1 fruit fly cellular context compared by ENCODE assay signal in the genomic region with DNA sequence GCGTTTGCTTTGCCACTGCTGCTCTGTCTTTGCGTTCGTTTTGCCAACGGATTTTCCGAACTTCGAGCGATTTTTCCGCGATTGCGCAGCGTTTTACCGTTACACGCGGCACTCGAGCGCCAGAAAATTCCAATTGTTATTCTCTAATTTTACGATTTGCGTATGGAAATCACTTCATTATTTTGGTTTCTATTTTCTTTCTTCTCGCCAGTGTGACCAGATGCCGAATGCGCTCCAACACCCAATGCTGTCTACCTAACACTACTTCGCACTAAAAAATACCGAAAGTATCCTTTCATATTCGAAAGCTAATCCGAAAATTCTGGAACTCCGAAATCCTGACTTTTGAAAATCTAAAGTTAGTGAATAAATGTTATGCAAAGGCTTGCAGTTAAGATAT.
TF ChIP-seq lines count a peak whose summit lies in the region.

A gene (minus strand): TSS at position 236 of the 400 bp plus-strand sequence.

TF ChIP-seq in whole organism, embryonic, 481 proteins besides CTCF, POLR2A, EP300 and RAD21 (continued from another document and continues in another):
- TF ChIP-seq CG17568 (GFP tag; optimal IDR thresholded peaks at IDR 0.05; lab: Kevin White, UChicago) (no peak), jumu (GFP tag; optimal IDR thresholded peaks at IDR 0.05; lab: Kevin White, UChicago) (no peak), Doc3 (GFP tag; IDR thresholded peaks at IDR 0.05; lab: Robert Waterston, UW; ENCODE audit: partially characterized antibody) (0 out of 3 replicates have a peak, but pooled peaks have one; percentile 13), tx (GFP tag; optimal IDR thresholded peaks at IDR 0.05; lab: Kevin White, UChicago) (no peak), CG18619 (GFP tag; optimal IDR thresholded peaks at IDR 0.05; lab: Kevin White, UChicago) (no peak), Vsx1 (GFP tag; optimal IDR thresholded peaks at IDR 0.05; lab: Kevin White, UChicago) (no peak), CG31224 (GFP tag; IDR thresholded peaks at IDR 0.05; lab: Robert Waterston, UW) (no peak), Xrp1 (GFP tag; IDR thresholded peaks at IDR 0.05; lab: Robert Waterston, UW) (no peak), Atf-2 (GFP tag; optimal IDR thresholded peaks at IDR 0.05; lab: Kevin White, UChicago) (no peak), CG6654 (GFP tag; optimal IDR thresholded peaks at IDR 0.05; lab: Kevin White, UChicago) (no peak), Sox100B (GFP tag; optimal IDR thresholded peaks at IDR 0.05; lab: Kevin White, UChicago) (no peak), Ets97D (GFP tag; optimal IDR thresholded peaks at IDR 0.05; lab: Kevin White, UChicago) (peak; percentile 27), CG17186 (GFP tag; optimal IDR thresholded peaks at IDR 0.05; lab: Kevin White, UChicago) (no peak), CG12236 (GFP tag; optimal IDR thresholded peaks at IDR 0.05; lab: Kevin White, UChicago) (no peak), CG3163 (GFP tag; optimal IDR thresholded peaks at IDR 0.05; lab: Kevin White, UChicago) (no peak), pum (GFP tag; optimal IDR thresholded peaks at IDR 0.05; lab: Kevin White, UChicago) (no peak), sr (GFP tag; IDR thresholded peaks at IDR 0.05; lab: Robert Waterston, UW) (no peak), CG8281 (tag; optimal IDR thresholded peaks at IDR 0.05; lab: Kevin White, UChicago) (no peak), al (GFP tag; IDR thresholded peaks at IDR 0.05; lab: Robert Waterston, UW) (no peak), CG18476 (GFP tag; optimal IDR thresholded peaks at IDR 0.05; lab: Kevin White, UChicago) (no peak), psq (GFP tag; optimal IDR thresholded peaks at IDR 0.05; lab: Kevin White, UChicago) (no peak), btn (GFP tag; optimal IDR thresholded peaks at IDR 0.05; lab: Kevin White, UChicago) (no peak), Elba2 (GFP tag; optimal IDR thresholded peaks at IDR 0.05; lab: Kevin White, UChicago) (peak; percentile 82), Nf-YA (GFP tag; IDR thresholded peaks at IDR 0.05; lab: Robert Waterston, UW) (no peak), dimm (GFP tag; IDR thresholded peaks at IDR 0.05; lab: Robert Waterston, UW) (no peak), lab (GFP tag; optimal IDR thresholded peaks at IDR 0.05; lab: Kevin White, UChicago) (no peak), stwl (tag; optimal IDR thresholded peaks at IDR 0.05; lab: Kevin White, UChicago) (peak; percentile 90), stc (GFP tag; IDR thresholded peaks at IDR 0.05; lab: Robert Waterston, UW) (no peak), gfzf (GFP tag; optimal IDR thresholded peaks at IDR 0.05; lab: Kevin White, UChicago) (peak; percentile 96), CG30020 (tag; optimal IDR thresholded peaks at IDR 0.05; lab: Kevin White, UChicago) (peak; percentile 8), chn (GFP tag; optimal IDR thresholded peaks at IDR 0.05; lab: Kevin White, UChicago) (no peak), CG42726 (GFP tag; IDR thresholded peaks at IDR 0.05; lab: Robert Waterston, UW; ENCODE audit: partially characterized antibody) (no peak), CG12071 (GFP tag; optimal IDR thresholded peaks at IDR 0.05; lab: Kevin White, UChicago) (no peak), Hr3 (GFP tag; optimal IDR thresholded peaks at IDR 0.05; lab: Kevin White, UChicago) (no peak), zfh1 (GFP tag; IDR thresholded peaks at IDR 0.05; lab: Robert Waterston, UW) (no peak), CG11723 (GFP tag; optimal IDR thresholded peaks at IDR 0.05; lab: Kevin White, UChicago) (no peak), sna (GFP tag; IDR thresholded peaks at IDR 0.05; lab: Robert Waterston, UW; ENCODE audit: partially characterized antibody) (no peak), CG2202 (tag; optimal IDR thresholded peaks at IDR 0.05; lab: Kevin White, UChicago) (no peak), Abd-B (GFP tag; optimal IDR thresholded peaks at IDR 0.05; lab: Kevin White, UChicago) (no peak), z (GFP tag; IDR thresholded peaks at IDR 0.05; lab: Robert Waterston, UW) (no peak), Med (GFP tag; lab: Kevin White, UChicago) (peak; percentile 21), Mes4 (GFP tag; optimal IDR thresholded peaks at IDR 0.05; lab: Kevin White, UChicago) (no peak), CG1792 (GFP tag; optimal IDR thresholded peaks at IDR 0.05; lab: Kevin White, UChicago) (no peak), Aef1 (GFP tag; IDR thresholded peaks at IDR 0.05; lab: Robert Waterston, UW) (no peak), E2f2 (GFP tag; IDR thresholded peaks at IDR 0.05; lab: Robert Waterston, UW) (peak; percentile 36), Mad (GFP tag; optimal IDR thresholded peaks at IDR 0.05; lab: Kevin White, UChicago) (no peak), Doc2 (GFP tag; IDR thresholded peaks at IDR 0.05; lab: Robert Waterston, UW) (no peak), Oli (tag; optimal IDR thresholded peaks at IDR 0.05; lab: Kevin White, UChicago) (no peak), CG18262 (tag; optimal IDR thresholded peaks at IDR 0.05; lab: Kevin White, UChicago) (no peak), Lhr (GFP tag; optimal IDR thresholded peaks at IDR 0.05; lab: Kevin White, UChicago) (peak; percentile 38), tin (GFP tag; optimal IDR thresholded peaks at IDR 0.05; lab: Kevin White, UChicago) (no peak), MBD-R2 (GFP tag; IDR thresholded peaks at IDR 0.05; lab: Robert Waterston, UW) (peak; percentile 33; the same call in 1 of the 2 replicates), gsb-n (tag; optimal IDR thresholded peaks at IDR 0.05; lab: Kevin White, UChicago) (no peak), hkb (optimal IDR thresholded peaks at IDR 0.05; lab: Kevin White, UChicago) (no peak), hkb (GFP tag; IDR thresholded peaks at IDR 0.05; lab: Robert Waterston, UW) (0 out of 2 replicates have a peak, but pooled peaks have one; percentile 12), CG9215 (GFP tag; IDR thresholded peaks at IDR 0.05; lab: Robert Waterston, UW) (no peak), dati (GFP tag; IDR thresholded peaks at IDR 0.05; lab: Robert Waterston, UW) (no peak), CG2199 (GFP tag; IDR thresholded peaks at IDR 0.05; lab: Robert Waterston, UW) (no peak), CG12659 (GFP tag; optimal IDR thresholded peaks at IDR 0.05; lab: Kevin White, UChicago) (peak; percentile 42), Asciz (GFP tag; optimal IDR thresholded peaks at IDR 0.05; lab: Kevin White, UChicago) (no peak), CG34422 (GFP tag; IDR thresholded peaks at IDR 0.05; lab: Robert Waterston, UW) (peak; percentile 21; the same call in 1 of the 3 replicates), oc (tag; optimal IDR thresholded peaks at IDR 0.05; lab: Kevin White, UChicago) (no peak), insv (GFP tag; optimal IDR thresholded peaks at IDR 0.05; lab: Kevin White, UChicago) (no peak), sens-2 (GFP tag; IDR thresholded peaks at IDR 0.05; lab: Robert Waterston, UW) (no peak), CG3838 (GFP tag; optimal IDR thresholded peaks at IDR 0.05; lab: Kevin White, UChicago) (no peak), row (GFP tag; IDR thresholded peaks at IDR 0.05; lab: Robert Waterston, UW) (no peak), nom (GFP tag; optimal IDR thresholded peaks at IDR 0.05; lab: Kevin White, UChicago) (peak; percentile 7), CG2712 (tag; optimal IDR thresholded peaks at IDR 0.05; lab: Kevin White, UChicago) (no peak), Sin3A (optimal IDR thresholded peaks at IDR 0.05; lab: Kevin White, UChicago) (peak; percentile 64), twi (tag; optimal IDR thresholded peaks at IDR 0.05; lab: Kevin White, UChicago) (no peak), CG3995 (GFP tag; optimal IDR thresholded peaks at IDR 0.05; lab: Kevin White, UChicago) (no peak), hb (GFP tag; IDR thresholded peaks at IDR 0.05; lab: Robert Waterston, UW; ENCODE audit: partially characterized antibody) (no peak), CG13287 (GFP tag; IDR thresholded peaks at IDR 0.05; lab: Robert Waterston, UW; ENCODE audit: partially characterized antibody) (peak; percentile 46; the same call in 1 of the 2 replicates), Mrtf (GFP tag; IDR thresholded peaks at IDR 0.05; lab: Robert Waterston, UW) (no peak), CG8944 (GFP tag; optimal IDR thresholded peaks at IDR 0.05; lab: Kevin White, UChicago) (no peak), schlank (tag; optimal IDR thresholded peaks at IDR 0.05; lab: Kevin White, UChicago) (no peak), Bgb (GFP tag; IDR thresholded peaks at IDR 0.05; lab: Robert Waterston, UW; ENCODE audit: partially characterized antibody) (no peak), CG10979 (tag; optimal IDR thresholded peaks at IDR 0.05; lab: Kevin White, UChicago) (no peak), dan (GFP tag; IDR thresholded peaks at IDR 0.05; lab: Robert Waterston, UW) (no peak), CG2678 (tag; optimal IDR thresholded peaks at IDR 0.05; lab: Kevin White, UChicago) (no peak), Eip74EF (GFP tag; optimal IDR thresholded peaks at IDR 0.05; lab: Kevin White, UChicago) (no peak), D19B (GFP tag; optimal IDR thresholded peaks at IDR 0.05; lab: Kevin White, UChicago) (no peak), pzg (GFP tag; optimal IDR thresholded peaks at IDR 0.05; lab: Kevin White, UChicago) (peak; percentile 68), CG6683 (GFP tag; optimal IDR thresholded peaks at IDR 0.05; lab: Kevin White, UChicago) (no peak), nmo (GFP tag; optimal IDR thresholded peaks at IDR 0.05; lab: Kevin White, UChicago) (peak; percentile 26), eve (GFP tag; optimal IDR thresholded peaks at IDR 0.05; lab: Kevin White, UChicago) (no peak), inv (GFP tag; IDR thresholded peaks at IDR 0.05; lab: Robert Waterston, UW; ENCODE audit: partially characterized antibody) (no peak), Tbp (GFP tag; optimal IDR thresholded peaks at IDR 0.05; lab: Kevin White, UChicago) (no peak), crc (GFP tag; optimal IDR thresholded peaks at IDR 0.05; lab: Kevin White, UChicago) (no peak), CG10959 (GFP tag; IDR thresholded peaks at IDR 0.05; lab: Robert Waterston, UW) (no peak), kay (GFP tag; optimal IDR thresholded peaks at IDR 0.05; lab: Kevin White, UChicago) (no peak), CG12769 (tag; optimal IDR thresholded peaks at IDR 0.05; lab: Kevin White, UChicago) (no peak), ham (GFP tag; IDR thresholded peaks at IDR 0.05; lab: Robert Waterston, UW) (no peak), CG7786 (GFP tag; optimal IDR thresholded peaks at IDR 0.05; lab: Kevin White, UChicago) (no peak), dmrt11E (tag; optimal IDR thresholded peaks at IDR 0.05; lab: Kevin White, UChicago) (no peak), ab (GFP tag; optimal IDR thresholded peaks at IDR 0.05; lab: Kevin White, UChicago) (no peak), Hr39 (optimal IDR thresholded peaks at IDR 0.05; lab: Kevin White, UChicago) (no peak), Lpt (GFP tag; optimal IDR thresholded peaks at IDR 0.05; lab: Kevin White, UChicago) (no peak), Scr (GFP tag; IDR thresholded peaks at IDR 0.05; lab: Robert Waterston, UW; ENCODE audit: partially characterized antibody) (peak; percentile 25), Spps (tag; optimal IDR thresholded peaks at IDR 0.05; lab: Kevin White, UChicago) (no peak), unc-4 (GFP tag; IDR thresholded peaks at IDR 0.05; lab: Robert Waterston, UW; ENCODE audit: partially characterized antibody) (0 out of 2 replicates have a peak, but pooled peaks have one; percentile 29), CG32532 (GFP tag; IDR thresholded peaks at IDR 0.05; lab: Robert Waterston, UW) (no peak), CG2129 (GFP tag; IDR thresholded peaks at IDR 0.05; lab: Robert Waterston, UW; ENCODE audit: partially characterized antibody) (no peak), Oaz (GFP tag; IDR thresholded peaks at IDR 0.05; lab: Robert Waterston, UW) (no peak), Bdp1 (GFP tag; optimal IDR thresholded peaks at IDR 0.05; lab: Kevin White, UChicago) (no peak), Gug (GFP tag; IDR thresholded peaks at IDR 0.05; lab: Robert Waterston, UW) (no peak), Ptx1 (GFP tag; IDR thresholded peaks at IDR 0.05; lab: Robert Waterston, UW) (no peak), CG15011 (GFP tag; optimal IDR thresholded peaks at IDR 0.05; lab: Kevin White, UChicago) (no peak), nerfin-1 (tag; optimal IDR thresholded peaks at IDR 0.05; lab: Kevin White, UChicago) (no peak), CG2120 (GFP tag; optimal IDR thresholded peaks at IDR 0.05; lab: Kevin White, UChicago) (no peak), ATbp (GFP tag; optimal IDR thresholded peaks at IDR 0.05; lab: Kevin White, UChicago) (peak; percentile 83), CG8924 (tag; optimal IDR thresholded peaks at IDR 0.05; lab: Kevin White, UChicago) (no peak), Dp (GFP tag; optimal IDR thresholded peaks at IDR 0.05; lab: Kevin White, UChicago) (peak; percentile 26), gce (GFP tag; IDR thresholded peaks at IDR 0.05; lab: Robert Waterston, UW) (no peak), CG13624 (GFP tag; optimal IDR thresholded peaks at IDR 0.05; lab: Kevin White, UChicago) (no peak), CG10267 (tag; optimal IDR thresholded peaks at IDR 0.05; lab: Kevin White, UChicago) (peak; percentile 64), CG9797 (GFP tag; optimal IDR thresholded peaks at IDR 0.05; lab: Kevin White, UChicago) (peak; percentile 87), CG7372 (GFP tag; IDR thresholded peaks at IDR 0.05; lab: Robert Waterston, UW) (no peak), Dref (GFP tag; IDR thresholded peaks at IDR 0.05; lab: Robert Waterston, UW) (no peak), CG9727 (GFP tag; optimal IDR thresholded peaks at IDR 0.05; lab: Kevin White, UChicago) (no peak), CG7556 (GFP tag; optimal IDR thresholded peaks at IDR 0.05; lab: Kevin White, UChicago) (no peak), pros (GFP tag; optimal IDR thresholded peaks at IDR 0.05; lab: Kevin White, UChicago) (no peak), Hr51 (GFP tag; optimal IDR thresholded peaks at IDR 0.05; lab: Kevin White, UChicago) (no peak), zen2 (GFP tag; IDR thresholded peaks at IDR 0.05; lab: Robert Waterston, UW; ENCODE audit: partially characterized antibody) (no peak), pho (GFP tag; optimal IDR thresholded peaks at IDR 0.05; lab: Kevin White, UChicago) (no peak), CG3726 (GFP tag; IDR thresholded peaks at IDR 0.05; lab: Robert Waterston, UW) (no peak), cad (GFP tag; optimal IDR thresholded peaks at IDR 0.05; lab: Kevin White, UChicago) (peak; percentile 27), sqz (GFP tag; optimal IDR thresholded peaks at IDR 0.05; lab: Kevin White, UChicago) (no peak), pita (GFP tag; optimal IDR thresholded peaks at IDR 0.05; lab: Kevin White, UChicago) (no peak), CG1647 (GFP tag; optimal IDR thresholded peaks at IDR 0.05; lab: Kevin White, UChicago) (no peak), grau (tag; optimal IDR thresholded peaks at IDR 0.05; lab: Kevin White, UChicago) (no peak), sens (GFP tag; lab: Kevin White, UChicago) (peak; percentile 70), Dip3 (GFP tag; optimal IDR thresholded peaks at IDR 0.05; lab: Kevin White, UChicago) (no peak)
